Fruit fly (Drosophila melanogaster) whole organism, embryonic: Measurements from ENCODE around the gene Mul1.

Experiments used
- Abd-B ChIP-seq: fragments of 200-800 bp; sonication (Bioruptor generic); optimal IDR thresholded peaks from 2 replicates; lab custom pipeline; 2018; ENCODE audit warnings: missing biosample characterization, mild to moderate bottlenecking, missing genetic modification characterization, moderate library complexity
- Ada2b ChIP-seq: fragments of 200-800 bp; sonication (Bioruptor generic); IDR thresholded peaks from 2 replicates; pipeline ENCODE4 v1.3.6; 2022; ENCODE audit warnings: missing biosample characterization, missing genetic modification characterization
- CG10209 ChIP-seq: fragments of 200-800 bp; sonication (Bioruptor generic); optimal IDR thresholded peaks from 3 replicates; lab custom pipeline; 2017; ENCODE audit warnings: missing biosample characterization, mild to moderate bottlenecking, missing genetic modification characterization, missing genetic modification reagents
- CG11695 ChIP-seq: fragments of 200-800 bp; sonication (Bioruptor generic); IDR thresholded peaks from 3 replicates; pipeline ENCODE4 v1.3.6; 2022; ENCODE audit warnings: missing biosample characterization, missing genetic modification characterization
- CG11696 ChIP-seq: fragments of 200-800 bp; sonication (Bioruptor generic); IDR thresholded peaks from 2 replicates; pipeline ENCODE4 v1.3.6; 2022; ENCODE audit warnings: missing biosample characterization, missing genetic modification characterization
- CG11723 ChIP-seq: fragments of 200-800 bp; sonication (Bioruptor generic); optimal IDR thresholded peaks from 2 replicates; lab custom pipeline; 2017; ENCODE audit warnings: missing biosample characterization, mild to moderate bottlenecking, missing genetic modification characterization
- CG13624 ChIP-seq: fragments of 200-800 bp; sonication (Bioruptor generic); optimal IDR thresholded peaks from 2 replicates; lab custom pipeline; 2016; ENCODE audit warnings: missing biosample characterization, missing genetic modification characterization
- CG17359 ChIP-seq: fragments of 200-800 bp; sonication (Bioruptor generic); optimal IDR thresholded peaks from 3 replicates; lab custom pipeline; 2018; ENCODE audit warnings: missing biosample characterization, mild to moderate bottlenecking, missing genetic modification characterization, moderate library complexity
- CG1792 ChIP-seq: fragments of 200-800 bp; sonication (Bioruptor generic); optimal IDR thresholded peaks from 2 replicates; lab custom pipeline; 2016; ENCODE audit warnings: missing biosample characterization, missing genetic modification characterization
- CG18599 ChIP-seq: fragments of 200-800 bp; sonication (Bioruptor generic); optimal IDR thresholded peaks from 3 replicates; lab custom pipeline; 2017; ENCODE audit warnings: missing biosample characterization, missing genetic modification characterization, mild to moderate bottlenecking, moderate library complexity, missing genetic modification reagents
- CG2202 ChIP-seq: fragments of 200-800 bp; sonication (Bioruptor generic); optimal IDR thresholded peaks from 2 replicates; lab custom pipeline; 2018; ENCODE audit warnings: missing biosample characterization, mild to moderate bottlenecking, missing genetic modification characterization
- CG32772 ChIP-seq: fragments of 200-800 bp; sonication (Bioruptor generic); IDR thresholded peaks from 2 replicates; pipeline ENCODE4 v1.3.6; 2022; ENCODE audit warnings: missing biosample characterization, missing genetic modification characterization
- CG34376 ChIP-seq: fragments of 200-800 bp; sonication (Bioruptor generic); optimal IDR thresholded peaks from 2 replicates; lab custom pipeline; 2018; ENCODE audit warnings: missing biosample characterization, mild to moderate bottlenecking, missing genetic modification characterization
- CG43689 ChIP-seq: fragments of 200-800 bp; sonication (Bioruptor generic); IDR thresholded peaks from 2 replicates; pipeline ENCODE4 v1.3.6; 2022; ENCODE audit warnings: missing biosample characterization, missing genetic modification characterization
- CG4707 ChIP-seq: fragments of 200-800 bp; sonication (Bioruptor generic); optimal IDR thresholded peaks from 2 replicates; lab custom pipeline; 2018; ENCODE audit warnings: missing biosample characterization, mild to moderate bottlenecking, missing genetic modification characterization, moderate library complexity
- CG6272 ChIP-seq: fragments of 200-800 bp; sonication (Bioruptor generic); IDR thresholded peaks from 2 replicates; pipeline ENCODE4 v1.3.6; 2022; ENCODE audit warnings: missing biosample characterization, missing genetic modification characterization
- CG6683 ChIP-seq: fragments of 200-800 bp; sonication (Bioruptor generic); optimal IDR thresholded peaks from 2 replicates; lab custom pipeline; 2017; ENCODE audit warnings: missing biosample characterization, mild to moderate bottlenecking, missing genetic modification characterization, missing genetic modification reagents
- CG8944 ChIP-seq: fragments of 200-800 bp; sonication (Bioruptor generic); optimal IDR thresholded peaks from 3 replicates; lab custom pipeline; 2016; ENCODE audit warnings: missing biosample characterization, missing genetic modification characterization
- CG9215 ChIP-seq: fragments of 200-800 bp; sonication (Bioruptor generic); IDR thresholded peaks from 2 replicates; pipeline ENCODE4 v1.3.6; 2022; ENCODE audit warnings: missing biosample characterization, missing genetic modification characterization
- CoRest ChIP-seq: fragments of 200-800 bp; sonication (Bioruptor generic); optimal IDR thresholded peaks from 3 replicates; lab custom pipeline; 2018; ENCODE audit warnings: missing biosample characterization, mild to moderate bottlenecking, missing genetic modification characterization, moderate library complexity
- E2f1 ChIP-seq: fragments of 200-800 bp; sonication (Bioruptor generic); IDR thresholded peaks from 2 replicates; pipeline ENCODE4 v1.3.6; 2022; ENCODE audit warnings: missing biosample characterization, missing genetic modification characterization
- Fer1 ChIP-seq: fragments of 200-800 bp; sonication (Bioruptor generic); optimal IDR thresholded peaks from 2 replicates; lab custom pipeline; 2017; ENCODE audit warnings: missing biosample characterization, mild to moderate bottlenecking, missing genetic modification characterization
- Fer3 ChIP-seq: fragments of 200-800 bp; sonication (Bioruptor generic); optimal IDR thresholded peaks from 2 replicates; lab custom pipeline; 2018; ENCODE audit warnings: missing biosample characterization, mild to moderate bottlenecking, missing genetic modification characterization, moderate library complexity
- Gug ChIP-seq: fragments of 200-800 bp; sonication (Bioruptor generic); IDR thresholded peaks from 4 replicates; pipeline ENCODE4 v1.3.6; 2022; ENCODE audit warnings: missing biosample characterization, missing genetic modification characterization
- H15 ChIP-seq: fragments of 200-800 bp; sonication (Bioruptor generic); IDR thresholded peaks from 3 replicates; pipeline ENCODE4 v1.3.6; 2022; ENCODE audit warnings: missing biosample characterization, missing genetic modification characterization
- HHEX ChIP-seq: fragments of 200-800 bp; sonication (Bioruptor generic); optimal IDR thresholded peaks from 3 replicates; lab custom pipeline; 2017; ENCODE audit warnings: missing biosample characterization, mild to moderate bottlenecking, missing genetic modification characterization, missing genetic modification reagents
- HLH54F ChIP-seq: fragments of 200-800 bp; sonication (Bioruptor generic); optimal IDR thresholded peaks from 3 replicates; lab custom pipeline; 2016; ENCODE audit warnings: missing biosample characterization, missing genetic modification characterization
- Hmx ChIP-seq: fragments of 200-800 bp; sonication (Bioruptor generic); optimal IDR thresholded peaks from 2 replicates; lab custom pipeline; 2016; ENCODE audit warnings: missing biosample characterization, missing genetic modification characterization
- Hr3 ChIP-seq: fragments of 200-800 bp; sonication (Bioruptor generic); optimal IDR thresholded peaks from 3 replicates; lab custom pipeline; 2016; ENCODE audit warnings: missing biosample characterization, missing genetic modification characterization
- MBD-R2 ChIP-seq: fragments of 200-800 bp; sonication (Bioruptor generic); IDR thresholded peaks from 2 replicates; pipeline ENCODE4 v1.3.6; 2022; ENCODE audit warnings: missing biosample characterization, missing genetic modification characterization
- MTF-1 ChIP-seq: fragments of 200-800 bp; sonication (Bioruptor generic); optimal IDR thresholded peaks from 2 replicates; lab custom pipeline; 2018; ENCODE audit warnings: missing biosample characterization, mild to moderate bottlenecking, missing genetic modification characterization, borderline replicate concordance
- Myb ChIP-seq: fragments of 200-800 bp; sonication (Bioruptor generic); optimal IDR thresholded peaks from 2 replicates; lab custom pipeline; 2016; ENCODE audit warnings: missing biosample characterization, missing genetic modification characterization
- Optix ChIP-seq: fragments of 200-800 bp; sonication (Bioruptor generic); IDR thresholded peaks from 3 replicates; pipeline ENCODE4 v1.3.6; 2022; ENCODE audit warnings: missing biosample characterization, missing genetic modification characterization
- Spps ChIP-seq: fragments of 200-800 bp; sonication (Bioruptor generic); optimal IDR thresholded peaks from 2 replicates; lab custom pipeline; 2018; ENCODE audit warnings: missing biosample characterization, mild to moderate bottlenecking, missing genetic modification characterization
- Xrp1 ChIP-seq: fragments of 200-800 bp; sonication (Bioruptor generic); IDR thresholded peaks from 2 replicates; pipeline ENCODE4 v1.3.6; 2022; ENCODE audit warnings: missing biosample characterization, missing genetic modification characterization
- bab2 ChIP-seq: fragments of 200-800 bp; sonication (Bioruptor generic); optimal IDR thresholded peaks from 2 replicates; lab custom pipeline; 2016; ENCODE audit warnings: missing biosample characterization, missing genetic modification characterization
- bowl ChIP-seq: fragments of 200-800 bp; sonication (Bioruptor generic); IDR thresholded peaks from 2 replicates; pipeline ENCODE4 v1.3.6; 2022; ENCODE audit warnings: missing biosample characterization, missing genetic modification characterization
- caup ChIP-seq: fragments of 200-800 bp; sonication (Bioruptor generic); optimal IDR thresholded peaks from 3 replicates; lab custom pipeline; 2017; ENCODE audit warnings: missing biosample characterization, mild to moderate bottlenecking, missing genetic modification characterization, moderate library complexity; ENCODE audit not compliant: severe bottlenecking
- ewg ChIP-seq: fragments of 200-800 bp; sonication (Bioruptor generic); optimal IDR thresholded peaks from 3 replicates; lab custom pipeline; 2017; ENCODE audit warnings: mild to moderate bottlenecking, missing biosample characterization, missing genetic modification reagents, missing genetic modification characterization
- ftz-f1 ChIP-seq: fragments of 200-800 bp; sonication (Bioruptor generic); optimal IDR thresholded peaks from 2 replicates; lab custom pipeline; 2016; ENCODE audit warnings: missing biosample characterization, missing genetic modification characterization
- grau ChIP-seq: fragments of 200-800 bp; optimal IDR thresholded peaks from 3 replicates; lab custom pipeline; 2019; ENCODE audit warnings: missing biosample characterization, mild to moderate bottlenecking, missing genetic modification characterization, moderate library complexity
- ind ChIP-seq: fragments of 200-800 bp; sonication (Bioruptor generic); optimal IDR thresholded peaks from 3 replicates; lab custom pipeline; 2016; ENCODE audit warnings: missing biosample characterization, missing genetic modification characterization
- ken ChIP-seq: fragments of 200-800 bp; sonication (Bioruptor generic); IDR thresholded peaks from 3 replicates; pipeline ENCODE4 v1.3.6; 2022; ENCODE audit warnings: missing biosample characterization, missing genetic modification characterization
- klu ChIP-seq: fragments of 200-800 bp; sonication (Bioruptor generic); IDR thresholded peaks from 2 replicates; pipeline ENCODE4 v1.3.6; 2022; ENCODE audit warnings: missing biosample characterization, missing genetic modification characterization
- lbe ChIP-seq: fragments of 200-800 bp; sonication (Bioruptor generic); optimal IDR thresholded peaks from 2 replicates; lab custom pipeline; 2016; ENCODE audit warnings: missing biosample characterization, mild to moderate bottlenecking, missing genetic modification characterization
- otp ChIP-seq: fragments of 200-800 bp; sonication (Bioruptor generic); IDR thresholded peaks from 3 replicates; pipeline ENCODE4, ENCODE4 v1.3.6; 2022; ENCODE audit warnings: missing biosample characterization, missing genetic modification characterization
- p53 ChIP-seq: fragments of 200-800 bp; sonication (Bioruptor generic); optimal IDR thresholded peaks from 2 replicates; lab custom pipeline; 2016; ENCODE audit warnings: missing biosample characterization, missing genetic modification characterization
- pnt ChIP-seq: fragments of 200-800 bp; sonication (Bioruptor generic); optimal IDR thresholded peaks from 3 replicates; lab custom pipeline; 2016; ENCODE audit warnings: missing biosample characterization, missing genetic modification characterization
- salm ChIP-seq: fragments of 200-800 bp; sonication (Bioruptor generic); optimal IDR thresholded peaks from 2 replicates; lab custom pipeline; 2018; ENCODE audit warnings: missing biosample characterization, mild to moderate bottlenecking, missing genetic modification characterization
- slou ChIP-seq: fragments of 200-800 bp; sonication (Bioruptor generic); optimal IDR thresholded peaks from 3 replicates; lab custom pipeline; 2016; ENCODE audit warnings: missing biosample characterization, missing genetic modification characterization
- slp2 ChIP-seq: fragments of 200-800 bp; sonication (Bioruptor generic); optimal IDR thresholded peaks from 2 replicates; lab custom pipeline; 2016; ENCODE audit warnings: missing biosample characterization, missing genetic modification characterization

Mul1 gene

DNA sequence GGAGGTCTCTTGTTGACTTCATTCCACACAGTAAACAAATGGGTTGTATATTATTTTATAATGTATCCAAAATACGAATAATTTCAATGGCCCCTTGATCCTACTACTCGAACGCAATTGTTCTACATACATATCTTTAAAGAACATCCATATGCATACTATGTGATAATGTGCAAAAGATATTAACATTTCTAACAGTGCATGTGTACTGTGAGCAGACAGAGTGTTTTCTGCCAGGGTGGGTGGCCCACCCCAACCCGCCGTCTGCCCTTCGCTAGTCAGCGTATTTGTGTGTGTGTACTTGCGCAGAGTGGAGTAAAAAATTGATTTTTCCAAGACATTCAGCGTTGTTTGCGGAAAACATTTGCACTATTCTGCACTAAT is 49.7 kb downstream of the Mul1 start (continued):
- TF ChIP-seq CoRest (tag; lab: Kevin White, UChicago), result no peak
- TF ChIP-seq Xrp1, result peak; percentile 78
- peak; percentile 36 for TF ChIP-seq HHEX (GFP tag; lab: Kevin White, UChicago)
- TF ChIP-seq bowl (GFP tag; lab: Robert Waterston, UW), result peak; percentile 29; the same call in 1 of the 2 replicates
- TF ChIP-seq slp2 (GFP tag; lab: Kevin White, UChicago), result no peak
- TF ChIP-seq CG1792 (GFP tag; lab: Kevin White, UChicago), result no peak
- peak; percentile 78 for TF ChIP-seq Gug (GFP tag; lab: Robert Waterston, UW)
- TF ChIP-seq otp (GFP tag; lab: Robert Waterston, UW), result peak; percentile 64; the same call in 1 of the 3 replicates
- peak; percentile 33 for TF ChIP-seq CG8944 (GFP tag; lab: Kevin White, UChicago)
- peak; percentile 42 for TF ChIP-seq grau
- no peak for TF ChIP-seq Hr3 (GFP tag; lab: Kevin White, UChicago)
- peak; percentile 6 for TF ChIP-seq Hmx (GFP tag; lab: Kevin White, UChicago)
- peak; percentile 81 for TF ChIP-seq E2f1 (GFP tag; lab: Robert Waterston, UW)
- peak; percentile 4 for TF ChIP-seq Spps (tag; lab: Kevin White, UChicago)
- TF ChIP-seq HLH54F (GFP tag; lab: Kevin White, UChicago), result peak; percentile 42
- TF ChIP-seq CG2202 (tag; lab: Kevin White, UChicago), result no peak
- peak; percentile 51 for TF ChIP-seq Fer1 (GFP tag; lab: Kevin White, UChicago)
- 0 out of 2 replicates have a peak, but pooled peaks have one; percentile 39 for TF ChIP-seq CG11696
- peak; percentile 55 for TF ChIP-seq CG43689
- TF ChIP-seq pnt (GFP tag; lab: Kevin White, UChicago), result peak; percentile 20
- TF ChIP-seq H15, result peak; percentile 64; the same call in 2 of the 3 replicates
- peak; percentile 41 for TF ChIP-seq MTF-1 (GFP tag; lab: Kevin White, UChicago)
- TF ChIP-seq ewg (GFP tag; lab: Kevin White, UChicago), result peak; percentile 71
- no peak for TF ChIP-seq ftz-f1 (GFP tag; lab: Kevin White, UChicago)
- no peak for TF ChIP-seq CG11723
- TF ChIP-seq Optix (GFP tag; lab: Robert Waterston, UW), result peak; percentile 13; the same call in 1 of the 3 replicates
- TF ChIP-seq CG13624 (GFP tag; lab: Kevin White, UChicago), result no peak
- peak; percentile 14 for TF ChIP-seq Abd-B (GFP tag; lab: Kevin White, UChicago)
- no peak for TF ChIP-seq Myb (GFP tag; lab: Kevin White, UChicago)
- peak; percentile 31 for TF ChIP-seq slou (GFP tag; lab: Kevin White, UChicago)
- peak; percentile 7 for TF ChIP-seq CG6683 (GFP tag; lab: Kevin White, UChicago)
- TF ChIP-seq CG34376 (GFP tag; lab: Kevin White, UChicago), result no peak
- TF ChIP-seq lbe (GFP tag; lab: Kevin White, UChicago), result peak; percentile 62
- no peak for TF ChIP-seq salm
- peak; percentile 69 for TF ChIP-seq CG32772 (GFP tag; lab: Robert Waterston, UW)
- TF ChIP-seq CG6272 (GFP tag; lab: Robert Waterston, UW), result peak; percentile 35
- TF ChIP-seq CG17359, result peak; percentile 75
- TF ChIP-seq ken, result peak; percentile 70; the same call in 2 of the 3 replicates
- peak; percentile 68 for TF ChIP-seq ind
- TF ChIP-seq CG11695 (GFP tag; lab: Robert Waterston, UW), result peak; percentile 79
- peak; percentile 41; the same call in 1 of the 2 replicates for TF ChIP-seq CG9215 (GFP tag; lab: Robert Waterston, UW)
- TF ChIP-seq CG18599, result peak; percentile 66
- TF ChIP-seq MBD-R2 (GFP tag; lab: Robert Waterston, UW), result peak; percentile 34
- peak; percentile 62 for TF ChIP-seq caup
- no peak for TF ChIP-seq p53 (GFP tag; lab: Kevin White, UChicago)
- TF ChIP-seq Ada2b (GFP tag; lab: Robert Waterston, UW), result peak; percentile 83
- TF ChIP-seq CG4707 (GFP tag; lab: Kevin White, UChicago), result peak; percentile 33
- TF ChIP-seq Fer3 (tag; lab: Kevin White, UChicago), result peak; percentile 81
- TF ChIP-seq klu (GFP tag; lab: Robert Waterston, UW), result peak; percentile 38; the same call in 1 of the 2 replicates
- TF ChIP-seq bab2 (GFP tag; lab: Kevin White, UChicago), result peak; percentile 57
- no peak for TF ChIP-seq CG10209 (GFP tag; lab: Kevin White, UChicago)
